Worm (Caenorhabditis elegans) whole organism, midembryonic: ENCODE measurements around the gene C42D8.1.

Experiments
- T22C8.4 ChIP-seq: fragments of 200-800 bp; sonication (Bioruptor generic); IDR thresholded peaks from 2 replicates; pipeline ENCODE4 v1.3.6; 2022; ENCODE audit warnings: missing genetic modification characterization, missing compliant biosample characterization
- cog-1 ChIP-seq: sonication (generic microtip); optimal IDR thresholded peaks from 2 replicates; lab custom pipeline; 2016; ENCODE audit warnings: missing genetic modification characterization, missing compliant biosample characterization
- flt-1 ChIP-seq: fragments of 200-800 bp; sonication (Bioruptor generic); IDR thresholded peaks from 2 replicates; pipeline ENCODE4 v1.3.6; 2022; ENCODE audit warnings: missing genetic modification characterization, missing compliant biosample characterization
- med-1 ChIP-seq: sonication (generic microtip); optimal IDR thresholded peaks from 2 replicates; lab custom pipeline; 2017; ENCODE audit warnings: missing genetic modification characterization, mild to moderate bottlenecking, missing compliant biosample characterization, antibody characterized with exemption, missing genetic modification reagents; ENCODE audit not compliant: insufficient read depth
- ref-1 ChIP-seq: fragments of 200-800 bp; sonication (Bioruptor generic); conservative IDR thresholded peaks from 2 replicates; pipeline ENCODE4 v1.3.6; 2022; ENCODE audit warnings: missing genetic modification reagents, missing genetic modification characterization, missing compliant biosample characterization
- ztf-23 ChIP-seq: fragments of 200-800 bp; sonication (Bioruptor generic); IDR thresholded peaks from 2 replicates; pipeline ENCODE4 v1.3.6; 2022; ENCODE audit warnings: missing genetic modification reagents, missing genetic modification characterization, missing compliant biosample characterization
- ztf-29 ChIP-seq: fragments of 200-800 bp; sonication (Bioruptor generic); IDR thresholded peaks from 2 replicates; pipeline ENCODE4 v1.3.6; 2022; ENCODE audit warnings: missing genetic modification reagents, missing genetic modification characterization, missing compliant biosample characterization

DNA sequence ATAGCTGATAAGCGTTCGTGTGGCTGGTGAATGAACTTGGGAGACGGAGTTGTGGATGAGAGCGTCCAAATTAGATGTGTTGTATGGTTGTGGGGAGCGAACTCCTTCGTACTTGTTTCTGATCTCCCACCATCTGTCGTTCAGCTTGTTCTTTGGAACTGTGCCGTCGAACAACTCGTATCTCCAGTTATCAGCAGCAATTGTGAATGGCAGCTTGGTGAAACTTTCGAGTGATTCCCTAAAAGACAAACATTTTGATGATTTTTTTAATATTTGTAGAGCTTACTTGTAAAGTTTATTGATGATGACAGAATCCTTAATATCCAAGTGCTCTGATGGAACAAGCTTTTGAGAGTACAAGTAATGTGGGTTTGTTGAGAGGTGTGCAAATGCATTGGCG is 15.3 kb upstream of the C42D8.1 start:
- TF ChIP-seq ztf-23 (GFP tag; lab: Robert Waterston, UW) (no peak), med-1 (GFP tag; lab: Kevin White, UChicago) (no peak), flt-1 (no peak), T22C8.4 (GFP tag; lab: Robert Waterston, UW) (no peak), ref-1 (GFP tag; lab: Robert Waterston, UW) (no peak), cog-1 (tag; lab: Kevin White, UChicago) (no peak), ztf-29 (GFP tag; lab: Robert Waterston, UW) (no peak)
